Fruit fly (Drosophila melanogaster) whole organism, prepupa: Measurements from ENCODE around the gene CG1146.

Experiments
- Blimp-1 ChIP-seq: fragments of 200-800 bp; sonication (Bioruptor generic); optimal IDR thresholded peaks from 3 replicates; lab custom pipeline; 2017; ENCODE audit warnings: missing biosample characterization, missing genetic modification characterization, mild to moderate bottlenecking, moderate library complexity, missing genetic modification reagents
- CG10631 ChIP-seq: fragments of 200-800 bp; sonication (Bioruptor generic); optimal IDR thresholded peaks from 2 replicates; lab custom pipeline; 2016; ENCODE audit warnings: missing biosample characterization, missing genetic modification characterization
- CG10669 ChIP-seq: fragments of 200-800 bp; sonication (Bioruptor generic); optimal IDR thresholded peaks from 3 replicates; lab custom pipeline; 2018; ENCODE audit warnings: missing biosample characterization, mild to moderate bottlenecking, missing genetic modification characterization, moderate library complexity
- CG15336 ChIP-seq: fragments of 200-800 bp; sonication (Bioruptor generic); IDR thresholded peaks from 2 replicates; pipeline ENCODE4 v1.3.6; 2022; ENCODE audit warnings: missing biosample characterization, missing genetic modification characterization
- CG1621 ChIP-seq: fragments of 200-800 bp; sonication (Bioruptor generic); optimal IDR thresholded peaks from 3 replicates; lab custom pipeline; 2018; ENCODE audit warnings: missing biosample characterization, mild to moderate bottlenecking, missing genetic modification characterization
- CG16779 ChIP-seq: fragments of 200-800 bp; sonication (Bioruptor generic); optimal IDR thresholded peaks from 3 replicates; lab custom pipeline; 2017; ENCODE audit warnings: missing biosample characterization, mild to moderate bottlenecking, missing genetic modification characterization
- CG3032 ChIP-seq: fragments of 200-800 bp; optimal IDR thresholded peaks from 2 replicates; lab custom pipeline; 2019; ENCODE audit warnings: missing biosample characterization, mild to moderate bottlenecking, missing genetic modification characterization, moderate library complexity
- CG31627 ChIP-seq: fragments of 200-800 bp; sonication (Bioruptor generic); optimal IDR thresholded peaks from 3 replicates; lab custom pipeline; 2016; ENCODE audit warnings: missing biosample characterization, missing genetic modification characterization
- CG32006 ChIP-seq: fragments of 200-800 bp; sonication (Bioruptor generic); optimal IDR thresholded peaks from 3 replicates; lab custom pipeline; 2017; ENCODE audit warnings: missing biosample characterization, mild to moderate bottlenecking, missing genetic modification characterization
- CG34406 ChIP-seq: fragments of 200-800 bp; sonication (Bioruptor generic); optimal IDR thresholded peaks from 3 replicates; lab custom pipeline; 2016; ENCODE audit warnings: missing biosample characterization, missing genetic modification characterization
- CG3919 ChIP-seq: fragments of 200-800 bp; sonication (Bioruptor generic); optimal IDR thresholded peaks from 3 replicates; lab custom pipeline; 2016; ENCODE audit warnings: missing biosample characterization, missing genetic modification characterization
- CG4318 ChIP-seq: fragments of 200-800 bp; sonication (Bioruptor generic); optimal IDR thresholded peaks from 3 replicates; lab custom pipeline; 2017; ENCODE audit warnings: missing biosample characterization, mild to moderate bottlenecking, missing genetic modification characterization
- CG6163 ChIP-seq: fragments of 200-800 bp; sonication (Bioruptor generic); IDR thresholded peaks from 3 replicates; pipeline ENCODE4 v1.3.6; 2022; ENCODE audit warnings: missing biosample characterization, missing genetic modification characterization
- CG6276 ChIP-seq: fragments of 200-800 bp; sonication (Bioruptor generic); optimal IDR thresholded peaks from 2 replicates; lab custom pipeline; 2017; ENCODE audit warnings: missing biosample characterization, mild to moderate bottlenecking, missing genetic modification characterization
- CG6792 ChIP-seq: fragments of 200-800 bp; sonication (Bioruptor generic); optimal IDR thresholded peaks from 3 replicates; lab custom pipeline; 2016; ENCODE audit warnings: missing biosample characterization, missing genetic modification characterization
- CG6808 ChIP-seq: fragments of 200-800 bp; sonication (Bioruptor generic); optimal IDR thresholded peaks from 3 replicates; lab custom pipeline; 2017; ENCODE audit warnings: missing biosample characterization, missing genetic modification characterization, mild to moderate bottlenecking, moderate library complexity, missing genetic modification reagents
- CG6854 ChIP-seq: fragments of 200-800 bp; sonication (Bioruptor generic); optimal IDR thresholded peaks from 2 replicates; lab custom pipeline; 2017; ENCODE audit warnings: missing biosample characterization, mild to moderate bottlenecking, missing genetic modification characterization
- CG7368 ChIP-seq: fragments of 200-800 bp; sonication (Bioruptor generic); optimal IDR thresholded peaks from 3 replicates; lab custom pipeline; 2016; ENCODE audit warnings: missing biosample characterization, missing genetic modification characterization
- CG8119 ChIP-seq: fragments of 200-800 bp; sonication (Bioruptor generic); IDR thresholded peaks from 3 replicates; pipeline ENCODE4 v1.3.6; 2022; ENCODE audit warnings: missing biosample characterization, missing genetic modification characterization
- CG8319 ChIP-seq: fragments of 200-800 bp; sonication (Bioruptor generic); optimal IDR thresholded peaks from 3 replicates; lab custom pipeline; 2016; ENCODE audit warnings: missing biosample characterization, missing genetic modification characterization
- CG8632 ChIP-seq: fragments of 200-800 bp; sonication (Bioruptor generic); optimal IDR thresholded peaks from 3 replicates; lab custom pipeline; 2016; ENCODE audit warnings: missing biosample characterization, missing genetic modification characterization
- CG9139 ChIP-seq: fragments of 200-800 bp; sonication (Bioruptor generic); optimal IDR thresholded peaks from 3 replicates; lab custom pipeline; 2017; ENCODE audit warnings: missing biosample characterization, mild to moderate bottlenecking, missing genetic modification characterization
- Eip75B ChIP-seq: fragments of 200-800 bp; sonication (Bioruptor generic); optimal IDR thresholded peaks from 3 replicates; lab custom pipeline; 2016; ENCODE audit warnings: missing biosample characterization, missing genetic modification characterization
- Eip93F ChIP-seq: fragments of 200-800 bp; sonication (Bioruptor generic); optimal IDR thresholded peaks from 2 replicates; lab custom pipeline; 2016; ENCODE audit warnings: missing biosample characterization, mild to moderate bottlenecking, missing genetic modification characterization
- Ets21C ChIP-seq: fragments of 200-800 bp; sonication (Bioruptor generic); optimal IDR thresholded peaks from 3 replicates; lab custom pipeline; 2016; ENCODE audit warnings: missing biosample characterization, missing genetic modification characterization
- Ets96B ChIP-seq: fragments of 200-800 bp; optimal IDR thresholded peaks from 2 replicates; lab custom pipeline; 2019; ENCODE audit warnings: missing biosample characterization, mild to moderate bottlenecking, missing genetic modification characterization, moderate library complexity
- Gug ChIP-seq: fragments of 200-800 bp; sonication (Bioruptor generic); IDR thresholded peaks from 2 replicates; pipeline ENCODE4 v1.3.6; 2022; ENCODE audit warnings: missing biosample characterization, missing genetic modification characterization
- Hr38 ChIP-seq: sonication (Bioruptor generic); optimal IDR thresholded peaks from 2 replicates; lab custom pipeline; 2016; ENCODE audit warnings: missing biosample characterization, missing genetic modification characterization
- Hr39 ChIP-seq: fragments of 200-800 bp; sonication (Bioruptor generic); optimal IDR thresholded peaks from 2 replicates; lab custom pipeline; 2016; ENCODE audit warnings: missing biosample characterization, missing genetic modification characterization
- Hr4 ChIP-seq: fragments of 200-800 bp; sonication (Bioruptor generic); optimal IDR thresholded peaks from 3 replicates; lab custom pipeline; 2016; ENCODE audit warnings: missing biosample characterization, missing genetic modification characterization
- Lpt ChIP-seq: fragments of 200-800 bp; sonication (Bioruptor generic); optimal IDR thresholded peaks from 3 replicates; lab custom pipeline; 2016; ENCODE audit warnings: missing biosample characterization, missing genetic modification characterization
- Met ChIP-seq: fragments of 200-800 bp; sonication (Bioruptor generic); optimal IDR thresholded peaks from 3 replicates; lab custom pipeline; 2016; ENCODE audit warnings: missing biosample characterization, missing genetic modification characterization
- OdsH ChIP-seq: fragments of 200-800 bp; sonication (Bioruptor generic); optimal IDR thresholded peaks from 3 replicates; lab custom pipeline; 2016; ENCODE audit warnings: missing biosample characterization, missing genetic modification characterization
- Sox102F ChIP-seq: fragments of 200-800 bp; sonication (Bioruptor generic); optimal IDR thresholded peaks from 2 replicates; lab custom pipeline; 2016; ENCODE audit warnings: missing biosample characterization, mild to moderate bottlenecking, missing genetic modification characterization
- achi ChIP-seq: fragments of 200-800 bp; sonication (Bioruptor generic); optimal IDR thresholded peaks from 3 replicates; lab custom pipeline; 2016; ENCODE audit warnings: missing biosample characterization, missing genetic modification characterization
- acj6 ChIP-seq: fragments of 200-800 bp; sonication (Bioruptor generic); optimal IDR thresholded peaks from 3 replicates; lab custom pipeline; 2016; ENCODE audit warnings: missing biosample characterization, missing genetic modification characterization
- cyc ChIP-seq: fragments of 200-800 bp; sonication (Bioruptor generic); optimal IDR thresholded peaks from 3 replicates; lab custom pipeline; 2016; ENCODE audit warnings: missing biosample characterization, missing genetic modification characterization
- dac ChIP-seq: fragments of 200-800 bp; sonication (Bioruptor generic); optimal IDR thresholded peaks from 2 replicates; lab custom pipeline; 2017; ENCODE audit warnings: missing biosample characterization, mild to moderate bottlenecking, missing genetic modification characterization
- dsx ChIP-seq: fragments of 200-800 bp; optimal IDR thresholded peaks from 3 replicates; lab custom pipeline; 2019; ENCODE audit warnings: missing biosample characterization, mild to moderate bottlenecking, missing genetic modification characterization, moderate library complexity; ENCODE audit not compliant: poor library complexity, severe bottlenecking
- esn ChIP-seq: fragments of 200-800 bp; sonication (Bioruptor generic); optimal IDR thresholded peaks from 2 replicates; lab custom pipeline; 2016; ENCODE audit warnings: missing biosample characterization, mild to moderate bottlenecking, missing genetic modification characterization, moderate library complexity
- fd59A ChIP-seq: fragments of 200-800 bp; sonication (Bioruptor generic); optimal IDR thresholded peaks from 2 replicates; lab custom pipeline; 2017; ENCODE audit warnings: missing biosample characterization, mild to moderate bottlenecking, missing genetic modification characterization, missing genetic modification reagents
- fd85E ChIP-seq: fragments of 200-800 bp; sonication (Bioruptor generic); optimal IDR thresholded peaks from 3 replicates; lab custom pipeline; 2016; ENCODE audit warnings: missing biosample characterization, missing genetic modification characterization
- fkh ChIP-seq: fragments of 200-800 bp; sonication (Bioruptor generic); optimal IDR thresholded peaks from 3 replicates; lab custom pipeline; 2017; ENCODE audit warnings: missing biosample characterization, mild to moderate bottlenecking, missing genetic modification characterization, moderate library complexity
- lz ChIP-seq: fragments of 200-800 bp; sonication (Bioruptor generic); optimal IDR thresholded peaks from 3 replicates; lab custom pipeline; 2016; ENCODE audit warnings: missing biosample characterization, missing genetic modification characterization
- net ChIP-seq: fragments of 200-800 bp; sonication (Bioruptor generic); optimal IDR thresholded peaks from 3 replicates; lab custom pipeline; 2016; ENCODE audit warnings: missing biosample characterization, missing genetic modification characterization
- pdm3 ChIP-seq: fragments of 200-800 bp; sonication (Bioruptor generic); optimal IDR thresholded peaks from 3 replicates; lab custom pipeline; 2016; ENCODE audit warnings: missing biosample characterization, missing genetic modification characterization
- salr ChIP-seq, 2 experiments: fragments of 200-800 bp; sonication (Bioruptor generic); optimal IDR thresholded peaks; 3 replicates each; lab custom pipeline; 2016 to 2018; ENCODE audit warnings: missing biosample characterization in 2 of 2, missing genetic modification characterization in 2 of 2, mild to moderate bottlenecking in 1 of 2
- spab ChIP-seq: fragments of 200-800 bp; sonication (Bioruptor generic); optimal IDR thresholded peaks from 2 replicates; lab custom pipeline; 2017; ENCODE audit warnings: missing biosample characterization, mild to moderate bottlenecking, missing genetic modification characterization, missing genetic modification reagents
- ss ChIP-seq, 2 experiments: fragments of 200-800 bp; sonication (Bioruptor generic); optimal IDR thresholded peaks; 2 replicates in 1 of 2; 3 replicates in 1 of 2; lab custom pipeline; 2017 to 2018; ENCODE audit warnings: mild to moderate bottlenecking in 2 of 2, missing biosample characterization in 2 of 2, missing genetic modification characterization in 2 of 2, moderate library complexity in 1 of 2
- svp ChIP-seq: fragments of 200-800 bp; sonication (Bioruptor generic); peaks from one replicate; lab custom pipeline; 2016; ENCODE audit warnings: missing biosample characterization, missing genetic modification characterization
- topi ChIP-seq: fragments of 200-800 bp; sonication (Bioruptor generic); optimal IDR thresholded peaks from 3 replicates; lab custom pipeline; 2016; ENCODE audit warnings: missing biosample characterization, missing genetic modification characterization
- vri ChIP-seq: fragments of 200-800 bp; sonication (Bioruptor generic); optimal IDR thresholded peaks from 3 replicates; lab custom pipeline; 2016; ENCODE audit warnings: missing biosample characterization, mild to moderate bottlenecking, missing genetic modification characterization

The CG1146 gene

dm6 chr3L:2481470-2481869 is 7.1 kb upstream of the CG1146 start:
- TF ChIP-seq Hr4 (peak; percentile 65), CG6163 (peak; percentile 67; the same call in 2 of the 3 replicates), achi (GFP tag; lab: Kevin White, UChicago) (peak; percentile 44), CG10631 (GFP tag; lab: Kevin White, UChicago) (peak; percentile 23), CG15336 (GFP tag; lab: Robert Waterston, UW) (peak; percentile 78), CG8632 (GFP tag; lab: Kevin White, UChicago) (no peak), CG4318 (GFP tag; lab: Kevin White, UChicago) (peak; percentile 12), fd85E (GFP tag; lab: Kevin White, UChicago) (no peak), fkh (GFP tag; lab: Kevin White, UChicago) (no peak), CG6276 (GFP tag; lab: Kevin White, UChicago) (peak; percentile 6), CG10669 (GFP tag; lab: Kevin White, UChicago) (peak; percentile 50), CG34406 (GFP tag; lab: Kevin White, UChicago) (peak; percentile 12), dac (GFP tag; lab: Kevin White, UChicago) (no peak), pdm3 (peak; percentile 54), Lpt (peak; percentile 54), Eip75B (GFP tag; lab: Kevin White, UChicago) (no peak), CG9139 (no peak), CG16779 (tag; lab: Kevin White, UChicago) (no peak), CG6808 (GFP tag; lab: Kevin White, UChicago) (no peak), CG32006 (peak; percentile 58), Ets96B (tag; lab: Kevin White, UChicago) (peak; percentile 42), CG31627 (GFP tag; lab: Kevin White, UChicago) (peak; percentile 16), Blimp-1 (GFP tag; lab: Kevin White, UChicago) (no peak), esn (peak; percentile 25), Eip93F (GFP tag; lab: Kevin White, UChicago) (no peak), CG6854 (GFP tag; lab: Kevin White, UChicago) (no peak), Hr38 (no peak), CG8119 (GFP tag; lab: Robert Waterston, UW) (peak; percentile 68), svp (peak; percentile 69), CG8319 (peak; percentile 8), topi (GFP tag; lab: Kevin White, UChicago) (peak; percentile 45), cyc (GFP tag; lab: Kevin White, UChicago) (peak; percentile 23), fd59A (no peak), CG3032 (tag; lab: Kevin White, UChicago) (no peak), CG1621 (no peak), CG3919 (peak; percentile 65), spab (GFP tag; lab: Kevin White, UChicago) (peak; percentile 20), OdsH (GFP tag; lab: Kevin White, UChicago) (peak; percentile 42), vri (GFP tag; lab: Kevin White, UChicago) (no peak), Met (peak; percentile 24), salr (GFP tag; optimal IDR thresholded peaks at IDR 0.05; lab: Kevin White, UChicago) (peak in 1 of 2 experiments; percentile 25), CG6792 (GFP tag; lab: Kevin White, UChicago) (peak; percentile 18), Ets21C (no peak), ss (GFP tag; optimal IDR thresholded peaks at IDR 0.05; lab: Kevin White, UChicago) (peak in 1 of 2 experiments; percentile 34), Gug (peak; percentile 37; the same call in 1 of the 2 replicates), net (GFP tag; lab: Kevin White, UChicago) (peak; percentile 54), acj6 (GFP tag; lab: Kevin White, UChicago) (peak; percentile 22), Hr39 (GFP tag; lab: Kevin White, UChicago) (peak; percentile 20), lz (GFP tag; lab: Kevin White, UChicago) (peak; percentile 5), dsx (GFP tag; lab: Kevin White, UChicago) (no peak), CG7368 (GFP tag; lab: Kevin White, UChicago) (peak; percentile 38), Sox102F (GFP tag; lab: Kevin White, UChicago) (no peak)
